Worm (Caenorhabditis elegans) whole organism, young adult: ENCODE data around the gene clec-219.

Source experiments
- B0019.2 ChIP-seq: fragments of 200-800 bp; sonication (Bioruptor generic); conservative IDR thresholded peaks from 2 replicates; pipeline ENCODE4 v1.3.6; 2022; ENCODE audit warnings: missing genetic modification reagents, missing genetic modification characterization, missing compliant biosample characterization
- C06A6.2 ChIP-seq: fragments of 200-800 bp; sonication (Bioruptor generic); conservative IDR thresholded peaks from 2 replicates; pipeline ENCODE4 v1.3.6; 2022; ENCODE audit warnings: missing genetic modification characterization, missing compliant biosample characterization
- C17E4.6 ChIP-seq: fragments of 200-800 bp; sonication (Bioruptor generic); IDR thresholded peaks from 2 replicates; pipeline ENCODE4 v1.3.6; 2022; ENCODE audit warnings: missing genetic modification reagents, missing genetic modification characterization, missing compliant biosample characterization
- F33H1.4 ChIP-seq: fragments of 200-800 bp; sonication (Bioruptor generic); IDR thresholded peaks from 2 replicates; pipeline ENCODE4 v1.3.6; 2022; ENCODE audit warnings: missing genetic modification reagents, missing genetic modification characterization, missing compliant biosample characterization
- F37B4.10 ChIP-seq: fragments of 200-800 bp; sonication (Bioruptor generic); IDR thresholded peaks from 2 replicates; pipeline ENCODE4 v1.3.6; 2022; ENCODE audit warnings: missing genetic modification characterization, missing compliant biosample characterization
- F39B2.1 ChIP-seq: fragments of 200-800 bp; sonication (Bioruptor generic); IDR thresholded peaks from 2 replicates; pipeline ENCODE4 v1.3.6; 2022; ENCODE audit warnings: missing genetic modification reagents, missing genetic modification characterization, missing compliant biosample characterization
- F55B11.4 ChIP-seq: sonication (generic microtip); optimal IDR thresholded peaks from 2 replicates; lab custom pipeline; 2016; ENCODE audit warnings: missing compliant biosample characterization, missing genetic modification characterization, borderline replicate concordance; ENCODE audit not compliant: insufficient read depth
- F57A8.1 ChIP-seq: fragments of 200-800 bp; sonication (Bioruptor generic); optimal IDR thresholded peaks from 2 replicates; lab custom pipeline; 2018; ENCODE audit warnings: mild to moderate bottlenecking, missing genetic modification characterization, moderate library complexity, missing compliant biosample characterization
- Y53G8AR.9 ChIP-seq: fragments of 200-800 bp; sonication (Bioruptor generic); conservative IDR thresholded peaks from 2 replicates; pipeline ENCODE4 v1.3.6; 2022; ENCODE audit warnings: missing genetic modification reagents, missing genetic modification characterization, missing compliant biosample characterization
- Y56A3A.18 ChIP-seq: fragments of 200-800 bp; sonication (Bioruptor generic); IDR thresholded peaks from 2 replicates; pipeline ENCODE4 v1.3.6; 2022; ENCODE audit warnings: missing genetic modification reagents, missing genetic modification characterization, missing compliant biosample characterization
- ZK185.1 ChIP-seq: sonication (generic microtip); optimal IDR thresholded peaks from 2 replicates; lab custom pipeline; 2016; ENCODE audit warnings: mild to moderate bottlenecking, missing genetic modification characterization, missing compliant biosample characterization; ENCODE audit not compliant: poor library complexity, severe bottlenecking
- aptf-2 ChIP-seq: fragments of 200-800 bp; sonication (Bioruptor generic); conservative IDR thresholded peaks from 2 replicates; pipeline ENCODE4 v1.3.6; 2022; ENCODE audit warnings: missing genetic modification reagents, missing genetic modification characterization, missing compliant biosample characterization
- attf-6 ChIP-seq: fragments of 200-800 bp; sonication (Bioruptor generic); IDR thresholded peaks from 2 replicates; pipeline ENCODE4 v1.3.6; 2022; ENCODE audit warnings: missing genetic modification reagents, missing genetic modification characterization, missing compliant biosample characterization
- bed-1 ChIP-seq: fragments of 200-800 bp; sonication (Bioruptor generic); IDR thresholded peaks from 2 replicates; pipeline ENCODE4 v1.3.6; 2022; ENCODE audit warnings: missing genetic modification reagents, missing genetic modification characterization, missing compliant biosample characterization
- bed-2 ChIP-seq: fragments of 200-800 bp; sonication (Bioruptor generic); IDR thresholded peaks from 2 replicates; pipeline ENCODE4 v1.3.6; 2022; ENCODE audit warnings: missing genetic modification reagents, missing genetic modification characterization, missing compliant biosample characterization
- ceh-27 ChIP-seq: fragments of 200-800 bp; sonication (Bioruptor generic); optimal IDR thresholded peaks from 2 replicates; lab custom pipeline; 2018; ENCODE audit warnings: mild to moderate bottlenecking, missing genetic modification characterization, moderate library complexity, missing compliant biosample characterization
- ceh-40 ChIP-seq: fragments of 200-800 bp; sonication (Bioruptor generic); IDR thresholded peaks from 2 replicates; pipeline ENCODE4 v1.3.6; 2022; ENCODE audit warnings: missing genetic modification characterization, missing compliant biosample characterization
- ceh-58 ChIP-seq: fragments of 200-800 bp; sonication (Bioruptor generic); IDR thresholded peaks from 2 replicates; pipeline ENCODE4 v1.3.6; 2022; ENCODE audit warnings: missing genetic modification characterization, missing compliant biosample characterization
- ceh-79 ChIP-seq: sonication (generic microtip); optimal IDR thresholded peaks from 2 replicates; lab custom pipeline; 2017; ENCODE audit warnings: mild to moderate bottlenecking, missing genetic modification characterization, missing compliant biosample characterization
- hmg-20 ChIP-seq: fragments of 200-800 bp; sonication (Bioruptor generic); IDR thresholded peaks from 2 replicates; pipeline ENCODE4 v1.3.6; 2022; ENCODE audit warnings: missing genetic modification reagents, missing genetic modification characterization, missing compliant biosample characterization
- hrde-1 ChIP-seq: sonication (generic microtip); optimal IDR thresholded peaks from 2 replicates; lab custom pipeline; 2016; ENCODE audit warnings: missing genetic modification characterization, mild to moderate bottlenecking, missing compliant biosample characterization, moderate library complexity, missing genotype, missing genetic modification reagents, borderline replicate concordance
- lag-1 ChIP-seq: fragments of 200-800 bp; sonication (Bioruptor generic); IDR thresholded peaks from 2 replicates; pipeline ENCODE4 v1.3.6; 2022; ENCODE audit warnings: missing genetic modification reagents, missing genetic modification characterization, missing compliant biosample characterization
- let-526 ChIP-seq: fragments of 200-800 bp; sonication (Bioruptor generic); IDR thresholded peaks from 2 replicates; pipeline ENCODE4 v1.3.6; 2022; ENCODE audit warnings: missing genetic modification reagents, missing genetic modification characterization, missing compliant biosample characterization
- lin-26 ChIP-seq: fragments of 200-800 bp; sonication (Bioruptor generic); IDR thresholded peaks from 2 replicates; pipeline ENCODE4 v1.3.6; 2022; ENCODE audit warnings: missing genetic modification reagents, missing genetic modification characterization, missing compliant biosample characterization
- madf-3 ChIP-seq: fragments of 200-800 bp; sonication (Bioruptor generic); IDR thresholded peaks from 2 replicates; pipeline ENCODE4 v1.3.6; 2022; ENCODE audit warnings: missing genetic modification reagents, missing genetic modification characterization, missing compliant biosample characterization
- madf-6 ChIP-seq: fragments of 200-800 bp; sonication (Bioruptor generic); IDR thresholded peaks from 2 replicates; pipeline ENCODE4 v1.3.6; 2022; ENCODE audit warnings: missing genetic modification reagents, missing genetic modification characterization, missing compliant biosample characterization
- mxl-1 ChIP-seq: sonication (generic microtip); optimal IDR thresholded peaks from 2 replicates; lab custom pipeline; 2016; ENCODE audit warnings: missing genetic modification characterization, missing compliant biosample characterization
- nfya-2 ChIP-seq: fragments of 200-800 bp; sonication (Bioruptor generic); IDR thresholded peaks from 2 replicates; pipeline ENCODE4 v1.3.6; 2022; ENCODE audit warnings: missing genetic modification reagents, missing genetic modification characterization, missing compliant biosample characterization
- nhr-80 ChIP-seq: sonication (generic microtip); optimal IDR thresholded peaks from 2 replicates; lab custom pipeline; 2016; ENCODE audit warnings: missing genetic modification characterization, missing compliant biosample characterization
- pbrm-1 ChIP-seq: fragments of 200-800 bp; sonication (Bioruptor generic); IDR thresholded peaks from 2 replicates; pipeline ENCODE4 v1.3.6; 2022; ENCODE audit warnings: missing genetic modification reagents, missing genetic modification characterization, missing compliant biosample characterization
- snpc-3.4 ChIP-seq: sonication (generic microtip); optimal IDR thresholded peaks from 2 replicates; lab custom pipeline; 2017; ENCODE audit warnings: missing genetic modification characterization, mild to moderate bottlenecking, missing compliant biosample characterization, antibody characterized with exemption, moderate library complexity, missing genotype, missing genetic modification reagents
- tlf-1 ChIP-seq: fragments of 200-800 bp; sonication (Bioruptor generic); optimal IDR thresholded peaks from 2 replicates; lab custom pipeline; 2018; ENCODE audit warnings: mild to moderate bottlenecking, missing genetic modification characterization, missing compliant biosample characterization
- ztf-18 ChIP-seq: sonication (generic microtip); optimal IDR thresholded peaks from 2 replicates; lab custom pipeline; 2016; ENCODE audit warnings: missing genotype, mild to moderate bottlenecking, missing genetic modification characterization, missing compliant biosample characterization
- ztf-25 ChIP-seq: fragments of 200-800 bp; sonication (Bioruptor generic); IDR thresholded peaks from 2 replicates; pipeline ENCODE4 v1.3.6; 2022; ENCODE audit warnings: missing genetic modification reagents, missing genetic modification characterization, missing compliant biosample characterization
- ztf-6 ChIP-seq: fragments of 200-800 bp; sonication (Bioruptor generic); IDR thresholded peaks from 2 replicates; pipeline ENCODE4 v1.3.6; 2022; ENCODE audit warnings: missing genetic modification reagents, missing genetic modification characterization, missing compliant biosample characterization

clec-219 gene

DNA sequence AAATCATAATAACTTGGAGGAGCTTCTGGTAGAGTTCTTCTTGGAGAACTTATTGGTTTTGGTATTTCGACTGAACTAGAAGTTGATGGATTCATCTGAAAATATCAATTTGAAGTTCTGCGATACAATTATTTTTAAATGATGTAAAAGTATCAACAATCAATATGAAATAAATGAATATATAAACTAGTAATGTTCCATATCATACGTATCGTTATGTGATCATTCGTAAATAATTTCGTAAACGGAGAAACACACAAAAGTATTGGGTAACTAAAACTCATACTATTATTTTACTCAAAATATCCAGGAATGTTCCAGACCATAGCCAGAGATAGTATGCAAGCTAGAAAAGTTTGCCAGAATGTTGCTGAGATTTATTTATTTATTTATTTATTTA lies 11.9 kb upstream of the clec-219 start, which contains the start of gene W02D7.8:
Gene W02D7.8 (minus strand): TSS at position 101 of the 400 bp plus-strand sequence.
- TF ChIP-seq bed-2 (GFP tag; lab: Robert Waterston, UW) (no peak), C17E4.6 (GFP tag; lab: Robert Waterston, UW) (no peak), mxl-1 (tag; lab: Kevin White, UChicago) (no peak), hrde-1 (tag; lab: Kevin White, UChicago) (no peak), F55B11.4 (tag; lab: Kevin White, UChicago) (no peak), lin-26 (GFP tag; lab: Robert Waterston, UW) (no peak), ztf-18 (tag; lab: Kevin White, UChicago) (no peak), ztf-6 (GFP tag; lab: Robert Waterston, UW) (no peak)

DNA sequence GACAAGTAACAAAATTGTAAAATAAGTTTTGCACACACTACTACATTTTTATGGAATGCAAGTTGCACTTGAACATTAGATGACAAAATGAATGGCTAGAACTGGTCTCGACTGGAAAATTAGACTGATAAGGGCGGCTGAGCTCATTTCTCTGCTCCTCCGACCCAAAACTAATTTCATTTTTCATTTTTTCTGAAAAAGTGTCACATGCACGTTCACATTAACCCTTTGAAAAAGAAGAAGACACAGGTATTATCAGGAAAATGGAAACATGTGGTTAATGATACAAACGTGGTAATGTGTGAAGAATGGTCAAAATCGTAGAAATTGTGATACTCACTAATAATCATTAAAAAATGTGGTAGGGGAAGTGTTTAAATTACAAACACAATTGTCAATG lies 11.2 kb upstream of the clec-219 start:
- TF ChIP-seq F57A8.1 (GFP tag; lab: Kevin White, UChicago) (no peak), nhr-80 (peak; percentile 82), madf-6 (GFP tag; lab: Robert Waterston, UW) (no peak), ceh-79 (no peak), ZK185.1 (no peak), C06A6.2 (GFP tag; lab: Robert Waterston, UW) (no peak), ztf-6 (GFP tag; lab: Robert Waterston, UW) (no peak), tlf-1 (GFP tag; lab: Kevin White, UChicago) (no peak), nfya-2 (no peak)

DNA sequence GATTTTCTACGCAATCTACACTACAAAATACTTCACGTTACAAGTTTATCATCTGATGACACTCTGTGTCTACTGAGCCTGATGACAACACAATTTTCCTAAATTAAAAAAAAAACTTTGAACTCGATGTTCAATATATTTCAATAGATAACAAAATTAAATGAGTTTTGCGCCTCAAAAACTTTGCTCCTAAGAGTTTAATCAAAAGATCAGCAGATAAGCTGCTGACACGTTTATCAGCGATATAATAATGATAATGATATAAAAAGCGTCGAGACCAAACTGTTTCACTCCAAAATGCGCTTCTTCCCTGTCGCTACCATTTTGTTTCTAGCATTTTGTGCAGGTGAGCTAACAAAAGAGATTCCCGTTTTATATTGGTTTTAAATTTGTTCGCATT lies 10.6 kb upstream of the clec-219 start, which contains the start of gene clec-218:
Gene clec-218 (plus strand): TSS at position 262 of the 400 bp plus-strand sequence.
- TF ChIP-seq nhr-80 (peak; percentile 48), ceh-27 (GFP tag; lab: Kevin White, UChicago) (no peak)

DNA sequence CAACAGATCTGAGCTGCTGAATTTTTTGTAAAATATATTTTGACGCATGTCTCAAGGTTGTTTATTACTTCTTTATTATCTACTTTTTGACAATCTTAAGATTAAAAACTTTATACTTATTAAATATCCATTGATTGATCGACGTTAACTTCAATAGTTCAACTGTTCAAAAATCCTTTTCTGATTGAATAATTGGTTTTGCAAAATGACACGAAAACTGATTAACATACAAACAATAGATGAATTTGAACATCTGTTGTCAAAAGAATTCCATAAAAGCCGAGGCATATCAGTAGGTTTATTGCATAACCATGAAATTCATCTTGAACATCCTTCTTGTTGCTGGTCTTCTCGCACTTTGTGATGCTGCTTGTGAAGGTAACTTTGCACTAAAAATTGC lies 7.0 kb upstream of the clec-219 start, which contains the start of gene W02D7.12:
Gene W02D7.12 (plus strand): TSS at position 301 of the 400 bp plus-strand sequence.
- no peak for TF ChIP-seq F39B2.1
- TF ChIP-seq snpc-3.4 (tag; lab: Kevin White, UChicago): no peak
- no peak for TF ChIP-seq Y53G8AR.9 (GFP tag; lab: Robert Waterston, UW)
- TF ChIP-seq mxl-1 (tag; lab: Kevin White, UChicago): no peak
- TF ChIP-seq, all 124 proteins: peak for 0

DNA sequence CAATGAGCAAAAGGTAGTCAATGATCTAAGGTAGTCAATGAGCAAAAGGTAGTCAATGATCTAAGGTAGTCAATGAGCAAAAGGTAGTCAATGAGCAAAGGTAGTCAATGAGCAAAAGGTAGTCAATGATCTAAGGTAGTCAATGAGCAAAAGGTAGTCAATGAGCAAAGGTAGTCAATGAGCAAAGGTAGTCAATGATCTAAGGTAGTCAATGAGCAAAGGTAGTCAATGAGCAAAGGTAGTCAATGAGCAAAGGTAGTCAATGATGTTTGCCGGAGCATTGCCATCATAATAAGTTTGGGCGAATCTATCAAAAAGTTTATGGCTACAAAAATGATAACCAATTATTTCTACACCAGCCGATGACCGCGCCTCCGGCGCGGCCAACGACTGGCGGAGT lies 3.5 kb upstream of the clec-219 start:
- 0 out of 2 replicates have a peak, but pooled peaks have one; percentile 34 for TF ChIP-seq Y56A3A.18 (GFP tag; lab: Robert Waterston, UW)
- peak; percentile 56; the same call in 1 of the 2 replicates for TF ChIP-seq hmg-20 (GFP tag; lab: Robert Waterston, UW)
- TF ChIP-seq lin-26 (GFP tag; lab: Robert Waterston, UW): peak; percentile 58; the same call in 1 of the 2 replicates
- 0 out of 2 replicates have a peak, but pooled peaks have one; percentile 22 for TF ChIP-seq ceh-40 (GFP tag; lab: Robert Waterston, UW)
- 0 out of 2 replicates have a peak, but pooled peaks have one; percentile 77 for TF ChIP-seq lag-1 (GFP tag; lab: Robert Waterston, UW)
- TF ChIP-seq aptf-2 (GFP tag; lab: Robert Waterston, UW): 0 out of 2 replicates have a peak, but pooled peaks have one; percentile 13
- peak; percentile 66; the same call in 1 of the 2 replicates for TF ChIP-seq ztf-25
- 0 out of 2 replicates have a peak, but pooled peaks have one; percentile 58 for TF ChIP-seq ceh-58 (GFP tag; lab: Robert Waterston, UW)
- peak; percentile 19; the same call in 1 of the 2 replicates for TF ChIP-seq F33H1.4 (GFP tag; lab: Robert Waterston, UW)
- 0 out of 2 replicates have a peak, but pooled peaks have one; percentile 9 for TF ChIP-seq attf-6 (GFP tag; lab: Robert Waterston, UW)
- 0 out of 2 replicates have a peak, but pooled peaks have one; percentile 56 for TF ChIP-seq ztf-6 (GFP tag; lab: Robert Waterston, UW)
- peak; percentile 68; the same call in 1 of the 2 replicates for TF ChIP-seq madf-3 (GFP tag; lab: Robert Waterston, UW)
- TF ChIP-seq B0019.2 (GFP tag; lab: Robert Waterston, UW): 0 out of 2 replicates have a peak, but pooled peaks have one; percentile 9
- TF ChIP-seq let-526 (GFP tag; lab: Robert Waterston, UW): peak; percentile 66; the same call in 1 of the 2 replicates
- peak; percentile 34; the same call in 1 of the 2 replicates for TF ChIP-seq pbrm-1 (GFP tag; lab: Robert Waterston, UW)
- TF ChIP-seq F37B4.10: 0 out of 2 replicates have a peak, but pooled peaks have one; percentile 31
- peak; percentile 72; the same call in 1 of the 2 replicates for TF ChIP-seq bed-1 (GFP tag; lab: Robert Waterston, UW)
